Worm (Caenorhabditis elegans) whole organism, mixed stage, embryonic: ENCODE measurements around the gene EEED8.18.
A peak's percentile ranks its signal among the peaks of the same experiment; 100 is the strongest.

Source experiments
- M03D4.4 ChIP-seq: sonication (generic microtip); optimal IDR thresholded peaks from 2 replicates; lab custom pipeline; 2017; ENCODE audit warnings: mild to moderate bottlenecking, missing genetic modification characterization, missing compliant biosample characterization
- bed-3 ChIP-seq: fragments of 200-800 bp; sonication (Bioruptor generic); optimal IDR thresholded peaks from 3 replicates; lab custom pipeline; 2018; ENCODE audit warnings: mild to moderate bottlenecking, missing genetic modification characterization, moderate library complexity, missing compliant biosample characterization
- blmp-1 ChIP-seq: fragments of 150-350 bp; optimal IDR thresholded peaks from 2 replicates; lab custom pipeline; 2014; ENCODE audit warnings: missing biosample characterization, missing genetic modification characterization
- ceh-39 ChIP-seq: fragments of 150-350 bp; optimal IDR thresholded peaks from 2 replicates; lab custom pipeline; 2014; ENCODE audit warnings: missing biosample characterization, missing genetic modification characterization
- ceh-43 ChIP-seq: fragments of 200-800 bp; sonication (Bioruptor generic); optimal IDR thresholded peaks from 2 replicates; lab custom pipeline; 2018; ENCODE audit warnings: mild to moderate bottlenecking, missing genetic modification characterization, moderate library complexity, missing compliant biosample characterization
- ceh-83 ChIP-seq: fragments of 200-800 bp; sonication (Bioruptor generic); optimal IDR thresholded peaks from 2 replicates; lab custom pipeline; 2018; ENCODE audit warnings: mild to moderate bottlenecking, missing genetic modification characterization, missing compliant biosample characterization
- ces-1 ChIP-seq: fragments of 150-350 bp; optimal IDR thresholded peaks from 2 replicates; lab custom pipeline; 2014; ENCODE audit warnings: missing biosample characterization, missing genetic modification reagents, missing genetic modification characterization
- cnd-1 ChIP-seq: fragments of 200-800 bp; sonication (Bioruptor generic); optimal IDR thresholded peaks from 2 replicates; lab custom pipeline; 2018; ENCODE audit warnings: mild to moderate bottlenecking, missing genetic modification characterization, missing compliant biosample characterization
- drap-1 ChIP-seq: fragments of 200-800 bp; sonication (Bioruptor generic); optimal IDR thresholded peaks from 3 replicates; lab custom pipeline; 2018; ENCODE audit warnings: mild to moderate bottlenecking, missing genetic modification characterization, missing compliant biosample characterization
- elt-1 ChIP-seq: sonication (generic microtip); optimal IDR thresholded peaks from 2 replicates; lab custom pipeline; 2017; ENCODE audit warnings: missing genetic modification characterization, mild to moderate bottlenecking, missing compliant biosample characterization, antibody characterized with exemption, moderate library complexity, borderline replicate concordance; ENCODE audit not compliant: insufficient read depth
- elt-3 ChIP-seq: fragments of 150-350 bp; optimal IDR thresholded peaks from 2 replicates; lab custom pipeline; 2014; ENCODE audit warnings: missing biosample characterization, missing genetic modification characterization
- flh-1 ChIP-seq: fragments of 200-800 bp; sonication (Bioruptor generic); optimal IDR thresholded peaks from 2 replicates; lab custom pipeline; 2018; ENCODE audit warnings: mild to moderate bottlenecking, missing genetic modification characterization, moderate library complexity, missing compliant biosample characterization
- ham-2 ChIP-seq: fragments of 200-800 bp; sonication (Bioruptor generic); optimal IDR thresholded peaks from 2 replicates; lab custom pipeline; 2018; ENCODE audit warnings: mild to moderate bottlenecking, missing genetic modification characterization, missing compliant biosample characterization
- hlh-1 ChIP-seq: fragments of 150-350 bp; optimal IDR thresholded peaks from 2 replicates; lab custom pipeline; 2014; ENCODE audit warnings: missing biosample characterization, missing genetic modification reagents, missing genetic modification characterization
- lin-13 ChIP-seq: fragments of 150-350 bp; optimal IDR thresholded peaks from 2 replicates; lab custom pipeline; 2014; ENCODE audit warnings: missing biosample characterization, missing genetic modification characterization
- lin-32 ChIP-seq: fragments of 200-800 bp; sonication (Bioruptor generic); optimal IDR thresholded peaks from 2 replicates; lab custom pipeline; 2018; ENCODE audit warnings: mild to moderate bottlenecking, missing genetic modification characterization, missing compliant biosample characterization
- lsy-2 ChIP-seq: fragments of 150-350 bp; optimal IDR thresholded peaks from 2 replicates; lab custom pipeline; 2014; ENCODE audit warnings: missing biosample characterization, missing genetic modification characterization
- mab-5 ChIP-seq: fragments of 150-350 bp; optimal IDR thresholded peaks from 2 replicates; lab custom pipeline; 2014; ENCODE audit warnings: missing biosample characterization, missing genetic modification characterization
- mep-1 ChIP-seq: fragments of 150-350 bp; optimal IDR thresholded peaks from 2 replicates; lab custom pipeline; 2017; ENCODE audit warnings: missing biosample characterization, missing genetic modification reagents, missing genetic modification characterization, inconsistent platforms
- mls-2 ChIP-seq: sonication (generic microtip); optimal IDR thresholded peaks from 2 replicates; lab custom pipeline; 2016; ENCODE audit warnings: mild to moderate bottlenecking, missing genetic modification characterization, moderate library complexity, missing compliant biosample characterization
- nhr-12 ChIP-seq: fragments of 150-350 bp; optimal IDR thresholded peaks from 2 replicates; lab custom pipeline; 2014; ENCODE audit warnings: missing biosample characterization, missing genetic modification characterization
- nhr-2 ChIP-seq: fragments of 150-350 bp; optimal IDR thresholded peaks from 2 replicates; lab custom pipeline; 2014; ENCODE audit warnings: missing biosample characterization, missing genetic modification characterization
- nhr-237 ChIP-seq: fragments of 150-350 bp; optimal IDR thresholded peaks from 2 replicates; lab custom pipeline; 2014; ENCODE audit warnings: missing biosample characterization, missing genetic modification characterization
- nhr-28 ChIP-seq: fragments of 150-350 bp; optimal IDR thresholded peaks from 2 replicates; lab custom pipeline; 2014; ENCODE audit warnings: missing biosample characterization, missing genetic modification characterization
- nhr-76 ChIP-seq: sonication (generic microtip); optimal IDR thresholded peaks from 2 replicates; lab custom pipeline; 2017; ENCODE audit warnings: missing biosample characterization, missing genetic modification characterization
- pha-4 ChIP-seq: fragments of 150-350 bp; optimal IDR thresholded peaks from 2 replicates; lab custom pipeline; 2018; ENCODE audit warnings: missing biosample characterization, missing genetic modification reagents, missing genetic modification characterization
- sem-2 ChIP-seq: fragments of 200-800 bp; sonication (Bioruptor generic); optimal IDR thresholded peaks from 2 replicates; lab custom pipeline; 2018; ENCODE audit warnings: mild to moderate bottlenecking, missing genetic modification characterization, missing compliant biosample characterization
- snpc-4 ChIP-seq: fragments of 150-350 bp; optimal IDR thresholded peaks from 2 replicates; lab custom pipeline; 2014; ENCODE audit warnings: missing biosample characterization, missing genetic modification characterization
- sptf-1 ChIP-seq: sonication (generic microtip); optimal IDR thresholded peaks from 2 replicates; lab custom pipeline; 2017; ENCODE audit warnings: mild to moderate bottlenecking, missing genetic modification characterization, moderate library complexity, missing compliant biosample characterization
- tbx-8 ChIP-seq: fragments of 200-800 bp; sonication (Bioruptor generic); optimal IDR thresholded peaks from 2 replicates; lab custom pipeline; 2018; ENCODE audit warnings: mild to moderate bottlenecking, missing genetic modification characterization, moderate library complexity, missing compliant biosample characterization
- unc-120 ChIP-seq: sonication (generic microtip); optimal IDR thresholded peaks from 2 replicates; lab custom pipeline; 2017; ENCODE audit warnings: missing genetic modification characterization, missing compliant biosample characterization; ENCODE audit not compliant: poor library complexity, severe bottlenecking
- unc-39 ChIP-seq: fragments of 150-350 bp; optimal IDR thresholded peaks from 2 replicates; lab custom pipeline; 2014; ENCODE audit warnings: missing biosample characterization, missing genetic modification characterization
- unc-62 ChIP-seq: fragments of 150-350 bp; optimal IDR thresholded peaks from 2 replicates; lab custom pipeline; 2014; ENCODE audit warnings: missing biosample characterization, missing genetic modification reagents, missing genetic modification characterization
- zip-8 ChIP-seq: fragments of 150-350 bp; optimal IDR thresholded peaks from 2 replicates; lab custom pipeline; 2014; ENCODE audit warnings: missing biosample characterization, missing genetic modification characterization
- ztf-11 ChIP-seq: fragments of 150-350 bp; optimal IDR thresholded peaks from 2 replicates; lab custom pipeline; 2014; ENCODE audit warnings: missing biosample characterization, missing genetic modification characterization

EEED8.18 gene

ce11 chrII:5408924-5409323, 3.5 kb downstream of the EEED8.18 start, which contains the start of the genes EEED8.12 and EEED8.4:
Gene EEED8.12, minus strand, starts transcription at chrII:5409024.
Gene EEED8.4, plus strand, starts transcription at chrII:5409319.
- TF ChIP-seq ham-2 (GFP tag; lab: Kevin White, UChicago) (no peak), pha-4 (tag; lab: Kevin White, UChicago) (no peak), drap-1 (GFP tag; lab: Kevin White, UChicago) (no peak), hlh-1 (tag; lab: Kevin White, UChicago) (no peak), tbx-8 (GFP tag; lab: Kevin White, UChicago) (no peak)

ce11 chrII:5407548-5407947, 4.9 kb downstream of the EEED8.18 start, which contains the start of gene clec-141:
Gene clec-141, minus strand, starts transcription at chrII:5407648.
- TF ChIP-seq nhr-76 (no peak), flh-1 (GFP tag; lab: Kevin White, UChicago) (no peak), lsy-2 (tag; lab: Kevin White, UChicago) (no peak), ces-1 (GFP tag; lab: Kevin White, UChicago) (no peak), unc-120 (tag; lab: Kevin White, UChicago) (no peak), lin-13 (no peak)

- no peak for TF ChIP-seq lin-13
- TF ChIP-seq elt-1 (tag; lab: Kevin White, UChicago) = no peak
- TF ChIP-seq ztf-11 (tag; lab: Kevin White, UChicago) = no peak
- TF ChIP-seq cnd-1 (tag; lab: Kevin White, UChicago) = no peak
- TF ChIP-seq zip-8 (tag; lab: Kevin White, UChicago) = no peak
- TF ChIP-seq mab-5 (tag; lab: Kevin White, UChicago) = no peak
- no peak for TF ChIP-seq tbx-8 (GFP tag; lab: Kevin White, UChicago)
- peak; percentile 8 for TF ChIP-seq nhr-237 (tag; lab: Kevin White, UChicago)
- TF ChIP-seq sptf-1 = no peak
- TF ChIP-seq nhr-12 = no peak
- TF ChIP-seq bed-3 (GFP tag; lab: Kevin White, UChicago) = peak; percentile 40
- TF ChIP-seq hlh-1 (tag; lab: Kevin White, UChicago) = peak; percentile 52
- peak; percentile 33 for TF ChIP-seq mep-1 (tag; lab: Kevin White, UChicago)
- TF ChIP-seq pha-4 (tag; lab: Kevin White, UChicago) = no peak
- peak; percentile 18 for TF ChIP-seq blmp-1 (tag; lab: Kevin White, UChicago)
- TF ChIP-seq nhr-76 = no peak
- TF ChIP-seq nhr-28 = no peak
- peak; percentile 40 for TF ChIP-seq drap-1 (GFP tag; lab: Kevin White, UChicago)
- no peak for TF ChIP-seq unc-39
- TF ChIP-seq lin-32 (GFP tag; lab: Kevin White, UChicago) = no peak
- no peak for TF ChIP-seq flh-1 (GFP tag; lab: Kevin White, UChicago)
- TF ChIP-seq lsy-2 (tag; lab: Kevin White, UChicago) = peak; percentile 15
- peak; percentile 86 for TF ChIP-seq ceh-43
- no peak for TF ChIP-seq mls-2
- no peak for TF ChIP-seq ceh-83
- TF ChIP-seq ham-2 (GFP tag; lab: Kevin White, UChicago) = peak; percentile 58
- no peak for TF ChIP-seq elt-3 (tag; lab: Kevin White, UChicago)
- TF ChIP-seq snpc-4 (tag; lab: Kevin White, UChicago) = no peak
- TF ChIP-seq sem-2 = peak; percentile 16
- TF ChIP-seq ces-1 (GFP tag; lab: Kevin White, UChicago) = peak; percentile 74
- no peak for TF ChIP-seq ceh-39 (tag; lab: Kevin White, UChicago)
- no peak for TF ChIP-seq unc-120 (tag; lab: Kevin White, UChicago)
- no peak for TF ChIP-seq nhr-2
- TF ChIP-seq unc-62 = no peak
- peak; percentile 74 for TF ChIP-seq M03D4.4
These were observed 13.2 kb downstream of the EEED8.18 start, which contains the start of gene mog-5 for ce11 chrII:5399201-5399600. Gene mog-5, plus strand, starts transcription at chrII:5399538.

- TF ChIP-seq M03D4.4 (no peak), nhr-2 (no peak), hlh-1 (tag; lab: Kevin White, UChicago) (no peak), pha-4 (tag; lab: Kevin White, UChicago) (peak; percentile 65)
- TF ChIP-seq, all 35 proteins: peak for 1
These were observed 13.6 kb downstream of the EEED8.18 start, which contains the start of gene fbxl-3 for ce11 chrII:5398779-5399178. Gene fbxl-3, minus strand, starts transcription at chrII:5398902.
